Fruit fly (Drosophila melanogaster): ENCODE data around the gene CG3226.

The CG3226 gene

dm6 chrX:6646846-6647245 lies 7.2 kb downstream of the CG3226 start (continued):
- TF ChIP-seq CG8319 (GFP tag; optimal IDR thresholded peaks at IDR 0.05) (no peak), CG15336 (GFP tag; IDR thresholded peaks at IDR 0.05) (peak; percentile 42; the same call in 1 of the 2 replicates), CG8119 (GFP tag; IDR thresholded peaks at IDR 0.05) (peak; percentile 26; the same call in 1 of the 3 replicates), CG4318 (GFP tag; optimal IDR thresholded peaks at IDR 0.05) (no peak), CG6854 (GFP tag; optimal IDR thresholded peaks at IDR 0.05) (no peak), Eip78C (GFP tag) (peak; percentile 73), Sox14 (GFP tag; optimal IDR thresholded peaks at IDR 0.05) (peak; percentile 18), CG10669 (GFP tag; optimal IDR thresholded peaks at IDR 0.05) (no peak), CG3032 (tag; optimal IDR thresholded peaks at IDR 0.05) (peak; percentile 10), cyc (GFP tag; optimal IDR thresholded peaks at IDR 0.05) (no peak), fd85E (GFP tag; optimal IDR thresholded peaks at IDR 0.05) (no peak), CG10631 (GFP tag; optimal IDR thresholded peaks at IDR 0.05) (peak; percentile 25), Ets96B (tag; optimal IDR thresholded peaks at IDR 0.05) (peak; percentile 3), CG6276 (GFP tag; optimal IDR thresholded peaks at IDR 0.05) (no peak), Hr39 (GFP tag; optimal IDR thresholded peaks at IDR 0.05) (no peak), net (GFP tag; optimal IDR thresholded peaks at IDR 0.05) (no peak), Eip75B (GFP tag; optimal IDR thresholded peaks at IDR 0.05) (no peak), CG11294 (GFP tag; IDR thresholded peaks at IDR 0.05) (no peak), CG16779 (tag; optimal IDR thresholded peaks at IDR 0.05) (no peak), Smox (GFP tag; optimal IDR thresholded peaks at IDR 0.05) (peak; percentile 24), CG3919 (GFP tag; optimal IDR thresholded peaks at IDR 0.05) (peak; percentile 9)

DNA sequence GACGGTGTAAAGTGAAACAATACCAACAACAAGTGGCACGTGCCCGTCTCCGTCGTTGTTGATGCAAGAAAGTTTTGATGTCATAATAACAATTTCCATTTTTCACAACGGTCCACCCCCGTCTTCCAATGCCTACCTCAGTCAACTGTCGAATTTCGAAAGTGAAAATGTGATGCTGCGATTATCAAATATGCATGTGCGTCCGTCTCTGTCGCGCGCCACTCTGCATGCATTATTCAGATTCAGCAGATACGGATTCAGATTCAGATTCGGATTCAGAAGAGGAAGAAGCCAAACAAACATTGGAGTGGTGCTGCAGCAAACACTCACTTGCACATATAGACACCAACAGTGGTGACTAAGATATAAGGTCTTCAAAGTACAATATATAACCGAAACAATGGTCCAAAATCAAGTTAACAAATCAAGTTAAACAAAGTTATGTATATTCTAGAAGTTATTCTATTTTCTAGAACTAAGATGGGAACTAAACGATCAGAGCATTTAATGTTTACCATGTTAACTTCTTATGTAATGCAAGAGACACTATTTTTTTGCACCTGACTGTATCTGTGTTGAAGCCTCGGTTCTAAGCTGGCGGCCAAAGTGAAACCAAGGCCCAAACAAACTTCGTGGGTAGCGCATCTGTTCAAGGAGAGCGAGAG lies 11.3 kb downstream of the CG3226 start:
- TF ChIP-seq Hr39 (GFP tag; optimal IDR thresholded peaks at IDR 0.05) (peak; percentile 59), fkh (GFP tag; optimal IDR thresholded peaks at IDR 0.05) (no peak), Ets21C (GFP tag; optimal IDR thresholded peaks at IDR 0.05) (peak; percentile 38), Eip78C (GFP tag) (peak; percentile 85), CG8119 (GFP tag; IDR thresholded peaks at IDR 0.05) (peak; percentile 77), Met (GFP tag; optimal IDR thresholded peaks at IDR 0.05) (peak; percentile 61), topi (GFP tag; optimal IDR thresholded peaks at IDR 0.05) (peak; percentile 53), Smox (GFP tag; optimal IDR thresholded peaks at IDR 0.05) (peak; percentile 54), CG10669 (GFP tag; optimal IDR thresholded peaks at IDR 0.05) (peak; percentile 35), Lpt (GFP tag; optimal IDR thresholded peaks at IDR 0.05) (no peak), Blimp-1 (GFP tag; optimal IDR thresholded peaks at IDR 0.05) (peak; percentile 11), pdm3 (GFP tag; optimal IDR thresholded peaks at IDR 0.05) (peak; percentile 60), lz (GFP tag; optimal IDR thresholded peaks at IDR 0.05) (peak; percentile 61), CG6163 (GFP tag; IDR thresholded peaks at IDR 0.05) (peak; percentile 80), CG9139 (GFP tag; optimal IDR thresholded peaks at IDR 0.05) (no peak), CG1621 (tag; optimal IDR thresholded peaks at IDR 0.05) (peak; percentile 15), CG4318 (GFP tag; optimal IDR thresholded peaks at IDR 0.05) (no peak), CG11902 (GFP tag; optimal IDR thresholded peaks at IDR 0.05) (no peak), CG3032 (tag; optimal IDR thresholded peaks at IDR 0.05) (peak; percentile 35), Hr38 (GFP tag; optimal IDR thresholded peaks at IDR 0.05) (no peak), CG10631 (GFP tag; optimal IDR thresholded peaks at IDR 0.05) (peak; percentile 61), CG32006 (GFP tag; optimal IDR thresholded peaks at IDR 0.05) (peak; percentile 59), esn (GFP tag; optimal IDR thresholded peaks at IDR 0.05) (peak; percentile 66), CG31627 (GFP tag; optimal IDR thresholded peaks at IDR 0.05) (peak; percentile 32), dac (GFP tag; optimal IDR thresholded peaks at IDR 0.05) (no peak), Sox15 (GFP tag; optimal IDR thresholded peaks at IDR 0.05) (no peak), svp (GFP tag) (peak; percentile 84), fd59A (GFP tag; optimal IDR thresholded peaks at IDR 0.05) (peak; percentile 8), dsx (GFP tag; optimal IDR thresholded peaks at IDR 0.05; ENCODE audit: poor library complexity, severe bottlenecking) (peak; percentile 36), net (GFP tag; optimal IDR thresholded peaks at IDR 0.05) (peak; percentile 30), Eip93F (GFP tag; optimal IDR thresholded peaks at IDR 0.05) (no peak), achi (GFP tag; optimal IDR thresholded peaks at IDR 0.05) (peak; percentile 58), eg (GFP tag; IDR thresholded peaks at IDR 0.05) (peak; percentile 66; the same call in 1 of the 3 replicates), CG11762 (GFP tag; optimal IDR thresholded peaks at IDR 0.05; ENCODE audit: insufficient read depth) (peak; percentile 15), acj6 (GFP tag; optimal IDR thresholded peaks at IDR 0.05) (peak; percentile 31), CG6854 (GFP tag; optimal IDR thresholded peaks at IDR 0.05) (no peak), Eip75B (GFP tag; optimal IDR thresholded peaks at IDR 0.05) (peak; percentile 64), salr (GFP tag; optimal IDR thresholded peaks at IDR 0.05) (no peak), CG15336 (GFP tag; IDR thresholded peaks at IDR 0.05) (peak; percentile 81), cyc (GFP tag; optimal IDR thresholded peaks at IDR 0.05) (peak; percentile 44)
